Fruit fly (Drosophila melanogaster) whole organism, embryonic: ENCODE measurements around the gene Arpc1.

Experiments
- CG12071 ChIP-seq: fragments of 200-800 bp; sonication (Bioruptor generic); optimal IDR thresholded peaks from 3 replicates; lab custom pipeline; 2018; ENCODE audit warnings: missing biosample characterization, mild to moderate bottlenecking, missing genetic modification characterization
- CG13287 ChIP-seq: fragments of 200-800 bp; sonication (Bioruptor generic); IDR thresholded peaks from 2 replicates; pipeline ENCODE4 v1.3.6; 2022; ENCODE audit warnings: missing biosample characterization, missing genetic modification characterization; ENCODE audit not compliant: partially characterized antibody
- CG6654 ChIP-seq: fragments of 200-800 bp; sonication (Bioruptor generic); optimal IDR thresholded peaks from 2 replicates; lab custom pipeline; 2017; ENCODE audit warnings: missing biosample characterization, mild to moderate bottlenecking, missing genetic modification characterization
- D ChIP-seq, 2 experiments: fragments of 200-800 bp in 1 of 2; fragments of >200 bp in 1 of 2; sonication (Bioruptor generic) in 1 of 2; optimal IDR thresholded peaks; 2 replicates in 1 of 2; 3 replicates in 1 of 2; lab custom pipeline; 2017; ENCODE audit warnings: mild to moderate bottlenecking in 1 of 2, missing biosample characterization in 1 of 2, missing genetic modification characterization in 1 of 2, missing genetic modification reagents in 1 of 2
- Nf-YA ChIP-seq: fragments of 200-800 bp; sonication (Bioruptor generic); IDR thresholded peaks from 2 replicates; pipeline ENCODE4 v1.3.6; 2022; ENCODE audit warnings: missing biosample characterization, missing genetic modification characterization
- hth ChIP-seq: fragments of >200 bp; optimal IDR thresholded peaks from 2 replicates; lab custom pipeline; 2017; ENCODE audit warnings: inconsistent platforms
- sd ChIP-seq: fragments of 200-800 bp; sonication (Bioruptor generic); optimal IDR thresholded peaks from 3 replicates; lab custom pipeline; 2018; ENCODE audit warnings: missing biosample characterization, mild to moderate bottlenecking, missing genetic modification characterization, moderate library complexity

DNA sequence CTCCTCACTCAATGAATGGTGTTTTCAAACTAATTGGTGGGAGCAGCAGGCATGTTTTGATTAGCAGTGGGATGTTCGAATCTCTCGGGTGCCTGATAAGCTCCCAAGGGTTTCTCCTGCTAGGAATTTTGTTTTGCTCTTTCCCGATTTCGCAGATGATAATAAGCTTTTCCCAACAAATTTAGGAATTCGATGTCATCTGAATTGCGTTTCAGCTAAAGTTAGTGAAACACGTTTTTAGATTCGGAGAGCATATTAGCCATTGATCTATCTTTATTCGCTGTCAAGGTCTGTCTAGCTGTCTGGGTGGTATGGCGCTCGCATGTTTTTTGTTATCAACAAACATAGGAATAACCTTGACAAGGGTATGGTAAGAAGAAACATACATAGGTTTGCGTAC lies 12.0 kb upstream of the Arpc1 start, which contains the start of gene CG33307:
- TF ChIP-seq Nf-YA (no peak), CG12071 (GFP tag; lab: Kevin White, UChicago) (no peak), hth (lab: Kevin White, UChicago) (no peak), CG13287 (GFP tag; lab: Robert Waterston, UW) (no peak), sd (tag; lab: Kevin White, UChicago) (no peak), CG6654 (GFP tag; lab: Kevin White, UChicago) (no peak), D (optimal IDR thresholded peaks at IDR 0.05; lab: Kevin White, UChicago) (no peak), D (GFP tag; optimal IDR thresholded peaks at IDR 0.05; lab: Kevin White, UChicago) (no peak)
